Worm (Caenorhabditis elegans) whole organism, young adult: ENCODE data around the gene srx-43.

Experiments
- F39B2.1 ChIP-seq: fragments of 200-800 bp; sonication (Bioruptor generic); IDR thresholded peaks from 2 replicates; pipeline ENCODE4 v1.3.6; 2022; ENCODE audit warnings: missing genetic modification reagents, missing genetic modification characterization, missing compliant biosample characterization
- Y56A3A.18 ChIP-seq: fragments of 200-800 bp; sonication (Bioruptor generic); IDR thresholded peaks from 2 replicates; pipeline ENCODE4 v1.3.6; 2022; ENCODE audit warnings: missing genetic modification reagents, missing genetic modification characterization, missing compliant biosample characterization
- ama-1 ChIP-seq, 3 experiments: fragments of 150-350 bp in 1 of 3; sonication (generic microtip) in 2 of 3; optimal IDR thresholded peaks; 2 replicates each; lab custom pipeline; 2014 to 2018; ENCODE audit warnings: missing biosample characterization in 2 of 3, missing genetic modification characterization in 2 of 3, missing genetic modification reagents in 2 of 3
- egl-44 ChIP-seq: fragments of 200-800 bp; sonication (Bioruptor generic); IDR thresholded peaks from 2 replicates; pipeline ENCODE4 v1.3.6; 2022; ENCODE audit warnings: missing genetic modification reagents, missing genetic modification characterization, missing compliant biosample characterization
- him-1 ChIP-seq: sonication (generic microtip); optimal IDR thresholded peaks from 2 replicates; lab custom pipeline; 2016; ENCODE audit warnings: missing genotype, missing genetic modification reagents, missing genetic modification characterization, missing compliant biosample characterization
- let-526 ChIP-seq: fragments of 200-800 bp; sonication (Bioruptor generic); IDR thresholded peaks from 2 replicates; pipeline ENCODE4 v1.3.6; 2022; ENCODE audit warnings: missing genetic modification reagents, missing genetic modification characterization, missing compliant biosample characterization
- pha-4 ChIP-seq: fragments of 150-350 bp; sonication (generic microtip); optimal IDR thresholded peaks from 2 replicates; lab custom pipeline; 2014; ENCODE audit warnings: missing biosample characterization, missing genetic modification reagents, missing genetic modification characterization
- somi-1 ChIP-seq: fragments of 200-800 bp; sonication (Bioruptor generic); optimal IDR thresholded peaks from 2 replicates; lab custom pipeline; 2018; ENCODE audit warnings: mild to moderate bottlenecking, missing genetic modification characterization, missing compliant biosample characterization
- unc-62 ChIP-seq: fragments of 150-350 bp; optimal IDR thresholded peaks from 2 replicates; lab custom pipeline; 2014; ENCODE audit warnings: missing biosample characterization, missing genetic modification reagents, missing genetic modification characterization

DNA sequence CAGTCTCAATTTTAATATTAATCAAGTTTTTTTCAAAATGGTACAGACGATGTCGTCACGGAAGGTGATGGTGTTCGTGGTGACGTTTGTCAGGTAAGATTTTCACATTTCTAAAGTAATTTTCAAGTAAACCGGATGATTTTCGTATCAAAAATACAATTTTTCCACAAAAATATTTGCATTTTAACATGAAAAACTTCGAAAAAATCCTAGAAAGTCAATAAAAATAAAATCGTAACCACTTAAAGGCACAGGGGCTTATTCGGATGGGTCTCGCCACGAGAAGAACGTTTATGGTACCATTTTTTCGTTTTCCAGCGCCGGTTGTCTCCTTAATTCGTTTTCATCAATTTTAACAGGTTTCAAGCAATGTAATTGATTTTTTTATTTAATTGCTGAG lies 6.5 kb downstream of the srx-43 start, which contains the start of gene T10C6.6:
- TF ChIP-seq egl-44 (GFP tag; lab: Robert Waterston, UW): no peak
- TF ChIP-seq let-526: no peak
- TF ChIP-seq ama-1 (optimal IDR thresholded peaks at IDR 0.05; lab: Kevin White, UChicago): no peak
- no peak for TF ChIP-seq ama-1 (GFP tag; optimal IDR thresholded peaks at IDR 0.05; lab: Kevin White, UChicago)
- no peak for TF ChIP-seq Y56A3A.18 (GFP tag; lab: Robert Waterston, UW)
- no peak for TF ChIP-seq unc-62 (GFP tag; lab: Kevin White, UChicago)
- no peak for TF ChIP-seq pha-4 (tag; lab: Kevin White, UChicago)
- TF ChIP-seq F39B2.1: no peak
- TF ChIP-seq him-1 (tag; lab: Kevin White, UChicago): peak; percentile 12
- TF ChIP-seq somi-1 (GFP tag; lab: Kevin White, UChicago): no peak
